Worm (Caenorhabditis elegans) whole organism, midembryonic: ENCODE results near the gene cest-28.

Experiments
- cog-1 ChIP-seq: sonication (generic microtip); optimal IDR thresholded peaks from 2 replicates; lab custom pipeline; 2016; ENCODE audit warnings: missing genetic modification characterization, missing compliant biosample characterization
- flt-1 ChIP-seq: fragments of 200-800 bp; sonication (Bioruptor generic); IDR thresholded peaks from 2 replicates; pipeline ENCODE4 v1.3.6; 2022; ENCODE audit warnings: missing genetic modification characterization, missing compliant biosample characterization
- klf-2 ChIP-seq: fragments of 200-800 bp; sonication (Bioruptor generic); conservative IDR thresholded peaks from 2 replicates; pipeline ENCODE4 v1.3.6; 2022; ENCODE audit warnings: missing genetic modification reagents, missing genetic modification characterization, missing compliant biosample characterization
- ref-1 ChIP-seq: fragments of 200-800 bp; sonication (Bioruptor generic); conservative IDR thresholded peaks from 2 replicates; pipeline ENCODE4 v1.3.6; 2022; ENCODE audit warnings: missing genetic modification reagents, missing genetic modification characterization, missing compliant biosample characterization
- ztf-23 ChIP-seq: fragments of 200-800 bp; sonication (Bioruptor generic); IDR thresholded peaks from 2 replicates; pipeline ENCODE4 v1.3.6; 2022; ENCODE audit warnings: missing genetic modification reagents, missing genetic modification characterization, missing compliant biosample characterization

DNA sequence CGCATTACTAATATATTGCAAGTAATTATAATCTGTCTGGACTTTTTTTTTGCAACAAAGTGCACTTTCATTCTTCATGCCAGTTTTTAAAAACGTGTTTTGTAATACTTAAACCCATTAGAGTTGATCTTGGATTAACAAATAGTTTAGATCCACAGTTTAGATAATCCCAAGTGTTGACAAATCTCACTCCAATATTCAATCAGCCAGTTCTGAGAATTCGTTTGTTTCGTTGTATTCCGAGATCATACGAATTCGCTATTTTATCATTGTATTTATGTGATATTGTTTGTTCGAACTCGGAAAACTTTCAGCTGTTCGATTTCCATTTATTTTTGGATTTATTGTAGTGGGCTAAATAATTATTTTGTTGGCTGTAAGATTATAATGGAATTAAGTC is 23.8 kb upstream of the cest-28 start:
- no peak for TF ChIP-seq ztf-23 (GFP tag; lab: Robert Waterston, UW)
- TF ChIP-seq flt-1 (GFP tag; lab: Robert Waterston, UW), result no peak
- no peak for TF ChIP-seq ref-1
- no peak for TF ChIP-seq cog-1 (tag; lab: Kevin White, UChicago)
- no peak for TF ChIP-seq klf-2 (GFP tag; lab: Robert Waterston, UW)
